Fruit fly (Drosophila melanogaster) whole organism, embryonic: Measurements from ENCODE around the gene CG12589.

ENCODE experiments used
- Ada2b ChIP-seq: fragments of 200-800 bp; sonication (Bioruptor generic); IDR thresholded peaks from 2 replicates; pipeline ENCODE4 v1.3.6; 2022; ENCODE audit warnings: missing biosample characterization, missing genetic modification characterization
- Adf1 ChIP-seq: fragments of 200-800 bp; sonication (Bioruptor generic); IDR thresholded peaks from 2 replicates; pipeline ENCODE4 v1.3.6; 2022; ENCODE audit warnings: missing biosample characterization, missing genetic modification characterization
- Atf6 ChIP-seq: fragments of 200-800 bp; sonication (Bioruptor generic); IDR thresholded peaks from 2 replicates; pipeline ENCODE4 v1.3.6; 2022; ENCODE audit warnings: missing biosample characterization, missing genetic modification characterization
- Awh ChIP-seq: fragments of 200-800 bp; sonication (Bioruptor generic); IDR thresholded peaks from 2 replicates; pipeline ENCODE4, ENCODE4 v1.3.6; 2022; ENCODE audit warnings: missing biosample characterization, missing genetic modification characterization
- BEAF-32 ChIP-seq: fragments of 200-800 bp; sonication (Bioruptor generic); optimal IDR thresholded peaks from 3 replicates; lab custom pipeline; 2017; ENCODE audit warnings: missing biosample characterization, missing genetic modification characterization, mild to moderate bottlenecking, moderate library complexity, missing genetic modification reagents
- CG12659 ChIP-seq: fragments of 200-800 bp; sonication (Bioruptor generic); optimal IDR thresholded peaks from 3 replicates; lab custom pipeline; 2017; ENCODE audit warnings: mild to moderate bottlenecking, missing biosample characterization, missing genetic modification reagents, missing genetic modification characterization
- CG12942 ChIP-seq: fragments of 200-800 bp; sonication (Bioruptor generic); optimal IDR thresholded peaks from 3 replicates; lab custom pipeline; 2016; ENCODE audit warnings: missing biosample characterization, missing genetic modification characterization
- CG14965 ChIP-seq: fragments of 200-800 bp; sonication (Bioruptor generic); optimal IDR thresholded peaks from 2 replicates; lab custom pipeline; 2016; ENCODE audit warnings: missing biosample characterization, missing genetic modification characterization, borderline replicate concordance
- CG16815 ChIP-seq: fragments of 200-800 bp; sonication (Bioruptor generic); optimal IDR thresholded peaks from 3 replicates; lab custom pipeline; 2017; ENCODE audit warnings: missing biosample characterization, mild to moderate bottlenecking, missing genetic modification characterization
- CG17359 ChIP-seq: fragments of 200-800 bp; sonication (Bioruptor generic); optimal IDR thresholded peaks from 3 replicates; lab custom pipeline; 2018; ENCODE audit warnings: missing biosample characterization, mild to moderate bottlenecking, missing genetic modification characterization, moderate library complexity
- CG17568 ChIP-seq: fragments of 200-800 bp; sonication (Bioruptor generic); optimal IDR thresholded peaks from 2 replicates; lab custom pipeline; 2018; ENCODE audit warnings: missing biosample characterization, mild to moderate bottlenecking, missing genetic modification characterization, moderate library complexity
- CG2129 ChIP-seq: fragments of 200-800 bp; sonication (Bioruptor generic); IDR thresholded peaks from 2 replicates; pipeline ENCODE4 v1.3.6; 2022; ENCODE audit warnings: missing biosample characterization, missing genetic modification characterization; ENCODE audit not compliant: partially characterized antibody
- CG30020 ChIP-seq: fragments of 200-800 bp; optimal IDR thresholded peaks from 2 replicates; lab custom pipeline; 2019; ENCODE audit warnings: missing biosample characterization, mild to moderate bottlenecking, missing genetic modification characterization, moderate library complexity
- CG30431 ChIP-seq: fragments of 200-800 bp; sonication (Bioruptor generic); optimal IDR thresholded peaks from 2 replicates; lab custom pipeline; 2017; ENCODE audit warnings: missing biosample characterization, missing genetic modification characterization
- CG3407 ChIP-seq: fragments of 200-800 bp; sonication (Bioruptor generic); optimal IDR thresholded peaks from 2 replicates; lab custom pipeline; 2018; ENCODE audit warnings: missing biosample characterization, mild to moderate bottlenecking, missing genetic modification characterization
- CG3995 ChIP-seq: fragments of 200-800 bp; sonication (Bioruptor generic); optimal IDR thresholded peaks from 3 replicates; lab custom pipeline; 2016; ENCODE audit warnings: missing biosample characterization, missing genetic modification characterization
- CG4328 ChIP-seq: fragments of 200-800 bp; sonication (Bioruptor generic); optimal IDR thresholded peaks from 3 replicates; lab custom pipeline; 2017; ENCODE audit warnings: missing biosample characterization, missing genetic modification reagents, missing genetic modification characterization
- CG5245 ChIP-seq: fragments of 200-800 bp; sonication (Bioruptor generic); optimal IDR thresholded peaks from 3 replicates; lab custom pipeline; 2016; ENCODE audit warnings: missing biosample characterization, missing genetic modification characterization
- CG7963 ChIP-seq: fragments of 200-800 bp; sonication (Bioruptor generic); IDR thresholded peaks from 3 replicates; pipeline ENCODE4 v1.3.6; 2022; ENCODE audit warnings: missing biosample characterization, missing genetic modification characterization; ENCODE audit not compliant: partially characterized antibody
- CG9609 ChIP-seq: fragments of 200-800 bp; sonication (Bioruptor generic); optimal IDR thresholded peaks from 3 replicates; lab custom pipeline; 2016; ENCODE audit warnings: missing biosample characterization, missing genetic modification characterization
- CG9817 ChIP-seq: fragments of 200-800 bp; sonication (Bioruptor generic); optimal IDR thresholded peaks from 2 replicates; lab custom pipeline; 2018; ENCODE audit warnings: missing biosample characterization, mild to moderate bottlenecking, missing genetic modification characterization, moderate library complexity
- CoRest ChIP-seq: fragments of 200-800 bp; sonication (Bioruptor generic); optimal IDR thresholded peaks from 3 replicates; lab custom pipeline; 2018; ENCODE audit warnings: missing biosample characterization, mild to moderate bottlenecking, missing genetic modification characterization, moderate library complexity
- Deaf1 ChIP-seq: fragments of 200-800 bp; optimal IDR thresholded peaks from 3 replicates; lab custom pipeline; 2019; ENCODE audit warnings: missing biosample characterization, mild to moderate bottlenecking, missing genetic modification characterization, moderate library complexity
- Eip74EF ChIP-seq, 2 experiments: fragments of 200-800 bp in 1 of 2; fragments of >200 bp in 1 of 2; sonication (Bioruptor generic) in 1 of 2; optimal IDR thresholded peaks; 2 replicates each; lab custom pipeline; 2017 to 2019; ENCODE audit warnings: missing biosample characterization in 2 of 2, missing genetic modification characterization in 2 of 2, mild to moderate bottlenecking in 1 of 2, moderate library complexity in 1 of 2
- Kr ChIP-seq: fragments of 200-800 bp; sonication (Bioruptor generic); optimal IDR thresholded peaks from 2 replicates; lab custom pipeline; 2017; ENCODE audit warnings: missing biosample characterization, mild to moderate bottlenecking, missing genetic modification characterization
- Med ChIP-seq: fragments of 200-800 bp; sonication (Bioruptor generic); peaks from one replicate; lab custom pipeline; 2016; ENCODE audit warnings: missing biosample characterization, missing genetic modification characterization, mild to moderate bottlenecking, inconsistent platforms, moderate library complexity
- NC2α ChIP-seq: fragments of 200-800 bp; sonication (Bioruptor generic); optimal IDR thresholded peaks from 2 replicates; lab custom pipeline; 2016; ENCODE audit warnings: missing biosample characterization, missing genetic modification characterization
- Side ChIP-seq: fragments of 200-800 bp; sonication (Bioruptor generic); optimal IDR thresholded peaks from 2 replicates; lab custom pipeline; 2016; ENCODE audit warnings: missing biosample characterization, missing genetic modification characterization
- Taf1 ChIP-seq: fragments of 200-800 bp; sonication (Bioruptor generic); IDR thresholded peaks from 2 replicates; pipeline ENCODE4 v1.3.6; 2022; ENCODE audit warnings: missing biosample characterization, missing genetic modification characterization
- caup ChIP-seq: fragments of 200-800 bp; sonication (Bioruptor generic); optimal IDR thresholded peaks from 3 replicates; lab custom pipeline; 2017; ENCODE audit warnings: missing biosample characterization, mild to moderate bottlenecking, missing genetic modification characterization, moderate library complexity; ENCODE audit not compliant: severe bottlenecking
- corto ChIP-seq: fragments of 200-800 bp; sonication (Bioruptor generic); optimal IDR thresholded peaks from 2 replicates; lab custom pipeline; 2016; ENCODE audit warnings: missing biosample characterization, mild to moderate bottlenecking, missing genetic modification characterization, moderate library complexity
- gcm ChIP-seq: fragments of 200-800 bp; sonication (Bioruptor generic); optimal IDR thresholded peaks from 2 replicates; lab custom pipeline; 2019; ENCODE audit warnings: missing biosample characterization, mild to moderate bottlenecking, missing genetic modification characterization, moderate library complexity
- grn ChIP-seq: fragments of 200-800 bp; sonication (Bioruptor generic); optimal IDR thresholded peaks from 3 replicates; lab custom pipeline; 2017; ENCODE audit warnings: missing biosample characterization, missing genetic modification characterization
- gro ChIP-seq: fragments of 200-800 bp; sonication (Bioruptor generic); optimal IDR thresholded peaks from 2 replicates; lab custom pipeline; 2016; ENCODE audit warnings: missing biosample characterization, missing genetic modification characterization
- gsb-n ChIP-seq: fragments of 200-800 bp; sonication (Bioruptor generic); optimal IDR thresholded peaks from 3 replicates; lab custom pipeline; 2018; ENCODE audit warnings: missing biosample characterization, mild to moderate bottlenecking, missing genetic modification characterization
- hbn ChIP-seq: fragments of 200-800 bp; sonication (Bioruptor generic); IDR thresholded peaks from 2 replicates; pipeline ENCODE4 v1.3.6; 2022; ENCODE audit warnings: missing biosample characterization, missing genetic modification characterization; ENCODE audit not compliant: partially characterized antibody
- jigr1 ChIP-seq: fragments of 200-800 bp; sonication (Bioruptor generic); IDR thresholded peaks from 3 replicates; pipeline ENCODE4 v1.3.6; 2022; ENCODE audit warnings: missing biosample characterization, missing genetic modification characterization
- nerfin-1 ChIP-seq: fragments of 200-800 bp; sonication (Bioruptor generic); optimal IDR thresholded peaks from 3 replicates; lab custom pipeline; 2019; ENCODE audit warnings: missing biosample characterization, mild to moderate bottlenecking, missing genetic modification characterization, moderate library complexity
- oc ChIP-seq: fragments of 200-800 bp; sonication (Bioruptor generic); optimal IDR thresholded peaks from 2 replicates; lab custom pipeline; 2018; ENCODE audit warnings: missing biosample characterization, mild to moderate bottlenecking, missing genetic modification characterization, moderate library complexity
- pan ChIP-seq, 4 experiments: fragments of >200 bp in 3 of 4; fragments of 200-800 bp in 1 of 4; sonication (Bioruptor generic) in 1 of 4; optimal IDR thresholded peaks in 3 of 4; IDR thresholded peaks in 1 of 4; 2 replicates each; pipeline versions ENCODE4 v1.3.6 to Lab custom; 2017 to 2022; ENCODE audit warnings: missing biosample characterization in 2 of 4, missing genetic modification characterization in 2 of 4, mixed read lengths in 1 of 4
- pros ChIP-seq: fragments of 200-800 bp; sonication (Bioruptor generic); optimal IDR thresholded peaks from 3 replicates; lab custom pipeline; 2019; ENCODE audit warnings: missing biosample characterization, mild to moderate bottlenecking, missing genetic modification characterization, moderate library complexity
- pzg ChIP-seq: fragments of 200-800 bp; sonication (Bioruptor generic); optimal IDR thresholded peaks from 3 replicates; lab custom pipeline; 2018; ENCODE audit warnings: missing biosample characterization, mild to moderate bottlenecking, missing genetic modification characterization, moderate library complexity
- run ChIP-seq: fragments of 200-800 bp; sonication (Bioruptor generic); optimal IDR thresholded peaks from 3 replicates; lab custom pipeline; 2018; ENCODE audit warnings: missing biosample characterization, mild to moderate bottlenecking, missing genetic modification characterization
- salm ChIP-seq: fragments of 200-800 bp; sonication (Bioruptor generic); optimal IDR thresholded peaks from 2 replicates; lab custom pipeline; 2018; ENCODE audit warnings: missing biosample characterization, mild to moderate bottlenecking, missing genetic modification characterization
- sd ChIP-seq: fragments of 200-800 bp; sonication (Bioruptor generic); optimal IDR thresholded peaks from 3 replicates; lab custom pipeline; 2018; ENCODE audit warnings: missing biosample characterization, mild to moderate bottlenecking, missing genetic modification characterization, moderate library complexity
- so ChIP-seq: fragments of 200-800 bp; sonication (Bioruptor generic); IDR thresholded peaks from 3 replicates; pipeline ENCODE4 v1.3.6; 2022; ENCODE audit warnings: missing biosample characterization, missing genetic modification characterization
- ssp ChIP-seq: fragments of 200-800 bp; sonication (Bioruptor generic); IDR thresholded peaks from 2 replicates; pipeline ENCODE4 v1.3.6; 2022; ENCODE audit warnings: missing biosample characterization, missing genetic modification characterization
- tna ChIP-seq: fragments of 200-800 bp; sonication (Bioruptor generic); IDR thresholded peaks from 2 replicates; pipeline ENCODE4 v1.3.6; 2022; ENCODE audit warnings: missing biosample characterization, missing genetic modification characterization; ENCODE audit not compliant: partially characterized antibody
- wek ChIP-seq: fragments of 200-800 bp; sonication (Bioruptor generic); optimal IDR thresholded peaks from 3 replicates; lab custom pipeline; 2018; ENCODE audit warnings: missing biosample characterization, mild to moderate bottlenecking, missing genetic modification characterization, moderate library complexity

CG12589 gene

DNA sequence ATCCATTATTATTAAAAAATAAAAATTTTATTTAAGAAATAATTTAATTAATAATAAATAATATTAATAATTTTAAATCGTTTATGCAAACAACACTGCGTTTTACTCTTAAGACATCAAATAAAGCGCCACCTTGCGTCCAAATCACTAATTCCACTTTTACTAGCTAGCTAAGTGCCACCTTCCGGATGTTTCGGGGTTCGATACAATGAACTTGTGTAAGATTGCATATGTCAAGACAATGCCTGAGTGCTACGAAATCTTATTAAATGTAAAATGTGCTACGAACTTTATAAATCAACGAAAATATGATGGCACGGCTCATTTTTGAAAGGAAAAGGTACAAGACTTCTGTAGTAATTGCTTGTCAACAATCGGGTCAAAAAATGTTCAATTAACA is 11.9 kb downstream of the CG12589 start (continued):
- peak; percentile 17 for TF ChIP-seq CG14965 (GFP tag; lab: Kevin White, UChicago)
- TF ChIP-seq hbn (GFP tag; lab: Robert Waterston, UW), result no peak
- TF ChIP-seq CG3995 (GFP tag; lab: Kevin White, UChicago), result no peak
- TF ChIP-seq CG30431 (GFP tag; lab: Kevin White, UChicago), result peak; percentile 50
- TF ChIP-seq wek, result no peak
- no peak for TF ChIP-seq Eip74EF (GFP tag; optimal IDR thresholded peaks at IDR 0.05; lab: Kevin White, UChicago)
- no peak for TF ChIP-seq CG17568
- TF ChIP-seq Taf1 (GFP tag; lab: Robert Waterston, UW), result no peak
- peak; percentile 72 for TF ChIP-seq CG9609 (GFP tag; lab: Kevin White, UChicago)
- TF ChIP-seq CG2129, result no peak
- peak; percentile 61 for TF ChIP-seq caup
- peak; percentile 50 for TF ChIP-seq gcm (GFP tag; lab: Kevin White, UChicago)
- peak; percentile 60; the same call in 1 of the 2 replicates for TF ChIP-seq Awh
- no peak for TF ChIP-seq so (GFP tag; lab: Robert Waterston, UW)

DNA sequence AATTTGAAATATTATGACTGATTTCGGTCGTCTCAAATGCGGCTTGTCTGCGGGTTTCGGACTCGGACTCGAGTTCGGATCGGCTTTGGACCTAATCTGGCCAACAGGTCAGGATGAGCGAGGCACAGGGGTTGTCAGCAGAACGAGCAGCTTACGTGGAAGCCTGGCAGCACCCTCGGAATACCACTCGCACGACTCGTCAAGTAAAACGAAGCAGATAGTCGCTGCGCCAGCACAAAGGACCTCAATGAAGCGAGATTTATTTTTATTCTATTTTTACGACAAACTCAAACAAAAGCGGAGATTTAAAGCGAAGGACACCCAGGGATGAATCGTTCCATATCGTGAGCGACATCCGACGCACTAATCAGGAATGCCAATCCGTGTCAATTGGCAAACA is 13.0 kb downstream of the CG12589 start:
- TF ChIP-seq gro (no peak), CG5245 (GFP tag; lab: Kevin White, UChicago) (no peak), CG3407 (no peak), gsb-n (tag; lab: Kevin White, UChicago) (peak; percentile 40), Side (GFP tag; lab: Kevin White, UChicago) (no peak), oc (tag; lab: Kevin White, UChicago) (peak; percentile 60), Ada2b (GFP tag; lab: Robert Waterston, UW) (no peak), CG9817 (tag; lab: Kevin White, UChicago) (no peak), BEAF-32 (GFP tag; lab: Kevin White, UChicago) (no peak), pzg (no peak), CG4328 (GFP tag; lab: Kevin White, UChicago) (no peak), CG16815 (no peak), pan (optimal IDR thresholded peaks at IDR 0.05; lab: Kevin White, UChicago) (no peak), pan (GFP tag; optimal IDR thresholded peaks at IDR 0.05 in 1 of 2, IDR thresholded peaks at IDR 0.05 in 1 of 2) (no peak), Taf1 (GFP tag; lab: Robert Waterston, UW) (no peak), Atf6 (GFP tag; lab: Robert Waterston, UW) (no peak), ssp (no peak), nerfin-1 (peak; percentile 15), pros (GFP tag; lab: Kevin White, UChicago) (peak; percentile 92), Kr (GFP tag; lab: Kevin White, UChicago) (peak; percentile 67), Deaf1 (tag; lab: Kevin White, UChicago) (peak; percentile 64), grn (GFP tag; lab: Kevin White, UChicago) (no peak), sd (no peak), CG12942 (GFP tag; lab: Kevin White, UChicago) (no peak), CG30020 (tag; lab: Kevin White, UChicago) (no peak), CG7963 (GFP tag; lab: Robert Waterston, UW) (no peak), CG17359 (tag; lab: Kevin White, UChicago) (no peak), run (tag; lab: Kevin White, UChicago) (peak; percentile 27), CG2129 (no peak), CoRest (tag; lab: Kevin White, UChicago) (no peak), Med (GFP tag; lab: Kevin White, UChicago) (peak; percentile 52), jigr1 (no peak), salm (tag; lab: Kevin White, UChicago) (no peak), CG12659 (GFP tag; lab: Kevin White, UChicago) (no peak), NC2α (GFP tag; lab: Kevin White, UChicago) (no peak), tna (GFP tag; lab: Robert Waterston, UW) (no peak), Adf1 (no peak), corto (GFP tag; lab: Kevin White, UChicago) (no peak)
